Worm (Caenorhabditis elegans) whole organism, L4 larva: ENCODE measurements around the gene chil-23.
A peak's percentile ranks its signal among the peaks of the same experiment; 100 is the strongest.

Experiments used
- T26A8.4 ChIP-seq: fragments of 200-800 bp; sonication (Bioruptor generic); IDR thresholded peaks from 2 replicates; pipeline ENCODE4 v1.3.6; 2022; ENCODE audit warnings: missing genetic modification characterization, missing compliant biosample characterization
- Y48G9A.11 ChIP-seq: fragments of 200-800 bp; sonication (Bioruptor generic); IDR thresholded peaks from 2 replicates; pipeline ENCODE4 v1.3.6; 2022; ENCODE audit warnings: missing genetic modification reagents, missing genetic modification characterization, missing compliant biosample characterization
- Y5F2A.4 ChIP-seq: fragments of 200-800 bp; sonication (Bioruptor generic); optimal IDR thresholded peaks from 2 replicates; lab custom pipeline; 2018; ENCODE audit warnings: mild to moderate bottlenecking, missing genetic modification characterization, missing compliant biosample characterization
- aly-2 ChIP-seq: sonication (generic microtip); optimal IDR thresholded peaks from 2 replicates; lab custom pipeline; 2018; ENCODE audit warnings: missing biosample characterization, missing genetic modification characterization
- arid-1 ChIP-seq: fragments of 200-800 bp; sonication (Bioruptor generic); conservative IDR thresholded peaks from 2 replicates; pipeline ENCODE4 v1.3.6; 2022; ENCODE audit warnings: missing genetic modification reagents, missing genetic modification characterization, missing compliant biosample characterization
- ceh-28 ChIP-seq: fragments of 150-350 bp; optimal IDR thresholded peaks from 2 replicates; lab custom pipeline; 2014; ENCODE audit warnings: missing biosample characterization, missing genetic modification reagents, missing genetic modification characterization
- ceh-32 ChIP-seq: sonication (generic microtip); optimal IDR thresholded peaks from 2 replicates; lab custom pipeline; 2016; ENCODE audit warnings: mild to moderate bottlenecking, missing genetic modification characterization, missing compliant biosample characterization; ENCODE audit not compliant: poor library complexity
- ctbp-1 ChIP-seq: fragments of 200-800 bp; sonication (Bioruptor generic); IDR thresholded peaks from 2 replicates; pipeline ENCODE4 v1.3.6; 2022; ENCODE audit warnings: missing genetic modification reagents, missing genetic modification characterization, missing compliant biosample characterization
- daf-12 ChIP-seq: fragments of 150-350 bp; optimal IDR thresholded peaks from 2 replicates; lab custom pipeline; 2014; ENCODE audit warnings: missing biosample characterization, missing genetic modification reagents, missing genetic modification characterization
- daf-16 ChIP-seq, 3 experiments: sonication (generic microtip); optimal IDR thresholded peaks; 2 replicates each; lab custom pipeline; 2016 to 2017; ENCODE audit warnings: missing genetic modification characterization in 3 of 3, missing genetic modification reagents in 3 of 3, mild to moderate bottlenecking in 2 of 3, missing compliant biosample characterization in 2 of 3, missing biosample characterization in 1 of 3, moderate library complexity in 1 of 3
- dmd-6 ChIP-seq: fragments of 200-800 bp; sonication (Bioruptor generic); IDR thresholded peaks from 2 replicates; pipeline ENCODE4 v1.3.6; 2022; ENCODE audit warnings: missing genetic modification reagents, missing genetic modification characterization, missing compliant biosample characterization
- hlh-11 ChIP-seq: fragments of 200-800 bp; sonication (Bioruptor generic); optimal IDR thresholded peaks from 2 replicates; lab custom pipeline; 2018; ENCODE audit warnings: mild to moderate bottlenecking, missing genetic modification characterization, missing compliant biosample characterization
- hlh-30 ChIP-seq: sonication (generic microtip); optimal IDR thresholded peaks from 2 replicates; lab custom pipeline; 2017; ENCODE audit warnings: antibody characterized with exemption, mild to moderate bottlenecking, missing genetic modification characterization, missing compliant biosample characterization; ENCODE audit not compliant: insufficient read depth
- hmg-1.1 ChIP-seq: fragments of 200-800 bp; sonication (Bioruptor generic); IDR thresholded peaks from 2 replicates; pipeline ENCODE4 v1.3.6; 2022; ENCODE audit warnings: missing genetic modification reagents, missing genetic modification characterization, missing compliant biosample characterization
- lim-7 ChIP-seq: fragments of 200-800 bp; sonication (Bioruptor generic); IDR thresholded peaks from 2 replicates; pipeline ENCODE4 v1.3.6; 2022; ENCODE audit warnings: missing genetic modification characterization, missing compliant biosample characterization
- lin-15B ChIP-seq: fragments of 150-350 bp; sonication (generic microtip); optimal IDR thresholded peaks from 3 replicates; lab custom pipeline; 2014; ENCODE audit warnings: missing biosample characterization, missing genetic modification characterization
- mdl-1 ChIP-seq, 2 experiments: fragments of 150-350 bp in 1 of 2; sonication (generic microtip) in 1 of 2; optimal IDR thresholded peaks; 2 replicates each; lab custom pipeline; 2014 to 2017; ENCODE audit warnings: missing biosample characterization in 2 of 2, missing genetic modification characterization in 2 of 2
- mes-2 ChIP-seq: sonication (generic microtip); optimal IDR thresholded peaks from 2 replicates; lab custom pipeline; 2016; ENCODE audit warnings: missing genotype, mild to moderate bottlenecking, missing genetic modification characterization, missing compliant biosample characterization; ENCODE audit not compliant: poor library complexity, severe bottlenecking
- nhr-11 ChIP-seq: fragments of 150-350 bp; optimal IDR thresholded peaks from 2 replicates; lab custom pipeline; 2014; ENCODE audit warnings: missing biosample characterization, missing genetic modification characterization
- nhr-28 ChIP-seq: fragments of 150-350 bp; optimal IDR thresholded peaks from 2 replicates; lab custom pipeline; 2014; ENCODE audit warnings: missing biosample characterization, missing genetic modification characterization
- nhr-77 ChIP-seq: fragments of 150-350 bp; optimal IDR thresholded peaks from 2 replicates; lab custom pipeline; 2014; ENCODE audit warnings: missing biosample characterization, missing genetic modification characterization
- pha-4 ChIP-seq, 2 experiments: fragments of 150-350 bp in 1 of 2; fragments of 200-800 bp in 1 of 2; sonication (Bioruptor generic) in 1 of 2; IDR thresholded peaks in 1 of 2; optimal IDR thresholded peaks in 1 of 2; 2 replicates each; pipeline versions ENCODE4 v1.3.6 to Lab custom; 2014 to 2022; ENCODE audit warnings: missing genetic modification characterization in 2 of 2, missing genetic modification reagents in 2 of 2, missing biosample characterization in 1 of 2, missing compliant biosample characterization in 1 of 2
- pqm-1 ChIP-seq: sonication (generic microtip); optimal IDR thresholded peaks from 2 replicates; lab custom pipeline; 2017; ENCODE audit warnings: missing biosample characterization, missing genetic modification characterization
- rbr-2 ChIP-seq: sonication (generic microtip); optimal IDR thresholded peaks from 2 replicates; lab custom pipeline; 2016; ENCODE audit warnings: missing genotype, missing genetic modification characterization, missing compliant biosample characterization
- snpc-1.2 ChIP-seq: fragments of 200-800 bp; sonication (Bioruptor generic); IDR thresholded peaks from 2 replicates; pipeline ENCODE4 v1.3.6; 2022; ENCODE audit warnings: missing genetic modification reagents, missing genetic modification characterization, missing compliant biosample characterization
- spr-3 ChIP-seq: fragments of 200-800 bp; sonication (Bioruptor generic); optimal IDR thresholded peaks from 2 replicates; lab custom pipeline; 2018; ENCODE audit warnings: mild to moderate bottlenecking, missing genetic modification characterization, missing compliant biosample characterization
- unc-62 ChIP-seq, 3 experiments: fragments of 150-350 bp in 1 of 3; sonication (generic microtip); optimal IDR thresholded peaks in 2 of 3; peaks in 1 of 3; 1 replicate in 1 of 3; 2 replicates in 2 of 3; lab custom pipeline; 2014 to 2017; ENCODE audit warnings: missing biosample characterization in 3 of 3, missing genetic modification characterization in 3 of 3, missing genetic modification reagents in 3 of 3, missing genotype in 1 of 3
- zfp-2 ChIP-seq: sonication (generic microtip); optimal IDR thresholded peaks from 2 replicates; lab custom pipeline; 2016; ENCODE audit warnings: mild to moderate bottlenecking, missing genetic modification characterization, missing compliant biosample characterization
- zip-11 ChIP-seq: fragments of 200-800 bp; sonication (Bioruptor generic); IDR thresholded peaks from 2 replicates; pipeline ENCODE4 v1.3.6; 2022; ENCODE audit warnings: missing genetic modification characterization, missing compliant biosample characterization
- ztf-11 ChIP-seq: fragments of 150-350 bp; optimal IDR thresholded peaks from 2 replicates; lab custom pipeline; 2014; ENCODE audit warnings: missing biosample characterization, missing genetic modification characterization

chil-23 gene

ce11 chrII:9426076-9426475 is 42.3 kb downstream of the chil-23 start, which contains the start of gene M176.10:
Gene M176.10, minus strand, starts transcription at chrII:9426176.
- TF ChIP-seq Y48G9A.11 (no peak), ctbp-1 (GFP tag; lab: Robert Waterston, UW) (no peak)

DNA sequence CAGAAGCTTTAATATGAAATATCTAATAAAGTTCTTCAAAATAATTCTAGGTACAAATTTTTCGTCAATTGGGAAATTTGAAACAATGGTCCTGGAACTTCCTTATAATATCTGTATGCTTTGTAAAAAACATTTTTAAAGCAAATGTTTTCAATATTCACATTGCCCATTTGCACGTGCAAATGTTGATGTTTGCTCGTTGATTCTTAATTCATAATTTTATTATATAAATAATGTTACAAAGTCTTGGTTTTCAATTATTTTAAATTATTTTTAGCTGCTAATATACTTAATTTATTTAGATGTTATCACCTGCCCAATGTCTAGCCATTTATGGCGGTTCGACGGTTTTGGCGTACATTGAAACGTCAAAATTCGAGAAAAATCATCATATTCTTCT is 46.4 kb downstream of the chil-23 start, which contains the start of gene M176.11:
TSS of gene M176.11 (plus strand) at position 301 of the 400 bp plus-strand sequence.
- TF ChIP-seq pha-4 (GFP tag; IDR thresholded peaks at IDR 0.05; lab: Robert Waterston, UW) (no peak), pha-4 (tag; optimal IDR thresholded peaks at IDR 0.05; lab: Kevin White, UChicago) (no peak), rbr-2 (tag; lab: Kevin White, UChicago) (no peak), hmg-1.1 (GFP tag; lab: Robert Waterston, UW) (no peak), nhr-11 (tag; lab: Kevin White, UChicago) (no peak), Y5F2A.4 (no peak)

DNA sequence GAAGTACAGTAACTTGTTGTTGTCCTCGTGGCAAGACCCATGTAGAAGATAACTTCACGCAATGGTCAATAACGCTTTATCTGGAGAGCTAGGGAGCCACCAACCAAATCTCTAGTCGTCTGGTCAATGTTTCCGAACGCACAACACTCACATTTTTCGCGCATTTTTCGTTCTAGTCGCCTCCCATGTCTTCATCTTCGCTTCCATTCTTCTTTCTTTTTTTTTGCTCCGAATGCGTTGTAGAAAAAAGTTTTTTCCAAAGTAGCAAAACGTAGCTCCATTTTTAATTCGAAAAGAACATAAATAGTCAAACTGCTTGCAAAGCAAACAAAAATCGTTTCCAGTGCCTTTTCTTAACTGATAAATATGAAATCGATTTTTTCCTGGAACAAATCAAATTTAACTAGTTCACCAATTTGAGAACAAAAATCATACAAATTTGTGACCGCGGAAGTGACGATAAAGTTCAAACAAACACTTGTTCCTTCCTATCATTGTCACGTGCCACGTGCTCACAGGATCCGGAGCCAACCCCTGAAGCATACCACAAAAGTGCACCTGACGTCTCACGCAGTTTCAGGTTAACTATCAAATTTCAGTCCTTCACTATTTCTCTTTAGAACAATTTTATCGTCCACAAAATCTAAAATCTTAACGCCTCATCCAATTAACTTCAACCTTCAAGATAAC is 49.4 kb downstream of the chil-23 start:
- TF ChIP-seq lin-15B (tag; lab: Kevin White, UChicago) = no peak
- peak; percentile 24 for TF ChIP-seq hlh-30 (tag; lab: Kevin White, UChicago)
- TF ChIP-seq snpc-1.2 (GFP tag; lab: Robert Waterston, UW) = no peak
- peak; percentile 3 for TF ChIP-seq hlh-11
- peak; percentile 37 for TF ChIP-seq nhr-28
- TF ChIP-seq dmd-6 (GFP tag; lab: Robert Waterston, UW) = peak; percentile 58
- TF ChIP-seq daf-16 (GFP tag; optimal IDR thresholded peaks at IDR 0.05; lab: Kevin White, UChicago) = no peak
- peak; percentile 10 for TF ChIP-seq daf-16 (tag; optimal IDR thresholded peaks at IDR 0.05; lab: Kevin White, UChicago)
- TF ChIP-seq zfp-2 (tag; lab: Kevin White, UChicago) = no peak
- TF ChIP-seq unc-62 (GFP tag; optimal IDR thresholded peaks at IDR 0.05 in 1 of 2; lab: Kevin White, UChicago) = peak in 1 of 2 experiments; percentile 91
- no peak for TF ChIP-seq unc-62 (tag; optimal IDR thresholded peaks at IDR 0.05; lab: Kevin White, UChicago)
- TF ChIP-seq, all 104 proteins: peak for 6

- TF ChIP-seq mes-2 (tag; lab: Kevin White, UChicago) (peak; percentile 18), T26A8.4 (GFP tag; lab: Robert Waterston, UW) (no peak), lim-7 (GFP tag; lab: Robert Waterston, UW) (no peak), ceh-28 (tag; lab: Kevin White, UChicago) (no peak), mdl-1 (tag; optimal IDR thresholded peaks at IDR 0.05; lab: Kevin White, UChicago) (no peak), zip-11 (GFP tag; lab: Robert Waterston, UW) (no peak), daf-16 (GFP tag; optimal IDR thresholded peaks at IDR 0.05; lab: Kevin White, UChicago) (no peak), daf-16 (tag; optimal IDR thresholded peaks at IDR 0.05; lab: Kevin White, UChicago) (peak; percentile 40), nhr-77 (tag; lab: Kevin White, UChicago) (peak; percentile 7), ztf-11 (tag; lab: Kevin White, UChicago) (no peak), spr-3 (GFP tag; lab: Kevin White, UChicago) (no peak), aly-2 (tag; lab: Kevin White, UChicago) (no peak), pha-4 (GFP tag; IDR thresholded peaks at IDR 0.05; lab: Robert Waterston, UW) (no peak), pha-4 (tag; optimal IDR thresholded peaks at IDR 0.05; lab: Kevin White, UChicago) (no peak), arid-1 (GFP tag; lab: Robert Waterston, UW) (no peak), ceh-32 (no peak), pqm-1 (tag; lab: Kevin White, UChicago) (peak; percentile 30), daf-12 (no peak)
Measured at ce11 chrII:9418065-9418567, 50.3 kb downstream of the chil-23 start, which contains the start of the genes M176.4 and M176.16. Gene M176.4, plus strand, starts transcription at chrII:9418365. Gene M176.16, plus strand, starts transcription at chrII:9418517.
